Fruit fly (Drosophila melanogaster) whole organism, embryonic: ENCODE measurements around the gene CG11664.

ENCODE experiments used
- B-H2 ChIP-seq: fragments of 200-800 bp; sonication (Bioruptor generic); optimal IDR thresholded peaks from 2 replicates; lab custom pipeline; 2018; ENCODE audit warnings: missing biosample characterization, mild to moderate bottlenecking, missing genetic modification characterization
- C15 ChIP-seq: fragments of 200-800 bp; sonication (Bioruptor generic); IDR thresholded peaks from 3 replicates; pipeline ENCODE4 v1.3.6; 2022; ENCODE audit warnings: missing biosample characterization, missing genetic modification characterization
- CG10209 ChIP-seq: fragments of 200-800 bp; sonication (Bioruptor generic); optimal IDR thresholded peaks from 3 replicates; lab custom pipeline; 2017; ENCODE audit warnings: missing biosample characterization, mild to moderate bottlenecking, missing genetic modification characterization, missing genetic modification reagents
- CG10321 ChIP-seq: fragments of 200-800 bp; sonication (Bioruptor generic); IDR thresholded peaks from 2 replicates; pipeline ENCODE4 v1.3.6; 2022; ENCODE audit warnings: missing biosample characterization, missing genetic modification characterization
- CG10565 ChIP-seq: fragments of 200-800 bp; sonication (Bioruptor generic); optimal IDR thresholded peaks from 3 replicates; lab custom pipeline; 2016; ENCODE audit warnings: missing biosample characterization, mild to moderate bottlenecking, missing genetic modification characterization
- CG12236 ChIP-seq: fragments of 200-800 bp; sonication (Bioruptor generic); optimal IDR thresholded peaks from 2 replicates; lab custom pipeline; 2016; ENCODE audit warnings: missing biosample characterization, missing genetic modification characterization
- CG13123 ChIP-seq: fragments of 200-800 bp; sonication (Bioruptor generic); optimal IDR thresholded peaks from 2 replicates; lab custom pipeline; 2016; ENCODE audit warnings: missing biosample characterization, missing genetic modification characterization
- CG13296 ChIP-seq: fragments of 200-800 bp; sonication (Bioruptor generic); optimal IDR thresholded peaks from 3 replicates; lab custom pipeline; 2018; ENCODE audit warnings: missing biosample characterization, mild to moderate bottlenecking, missing genetic modification characterization
- CG13424 ChIP-seq: fragments of 200-800 bp; sonication (Bioruptor generic); optimal IDR thresholded peaks from 2 replicates; lab custom pipeline; 2019; ENCODE audit warnings: missing biosample characterization, mild to moderate bottlenecking, missing genetic modification characterization, moderate library complexity
- CG13894 ChIP-seq: fragments of 200-800 bp; sonication (Bioruptor generic); optimal IDR thresholded peaks from 3 replicates; lab custom pipeline; 2018; ENCODE audit warnings: missing biosample characterization, mild to moderate bottlenecking, missing genetic modification characterization, moderate library complexity
- CG14441 ChIP-seq: fragments of 200-800 bp; sonication (Bioruptor generic); IDR thresholded peaks from 2 replicates; pipeline ENCODE4 v1.3.6; 2022; ENCODE audit warnings: missing biosample characterization, missing genetic modification characterization
- CG18011 ChIP-seq: fragments of 200-800 bp; sonication (Bioruptor generic); optimal IDR thresholded peaks from 2 replicates; lab custom pipeline; 2017; ENCODE audit warnings: missing biosample characterization, missing genetic modification characterization, mild to moderate bottlenecking, moderate library complexity, missing genotype
- CG31388 ChIP-seq: fragments of 200-800 bp; sonication (Bioruptor generic); optimal IDR thresholded peaks from 2 replicates; lab custom pipeline; 2016; ENCODE audit warnings: missing biosample characterization, missing genetic modification characterization
- CG32767 ChIP-seq: fragments of 200-800 bp; sonication (Bioruptor generic); IDR thresholded peaks from 2 replicates; pipeline ENCODE4 v1.3.6; 2022; ENCODE audit warnings: missing biosample characterization, missing genetic modification characterization
- CG3281 ChIP-seq: fragments of 200-800 bp; sonication (Bioruptor generic); optimal IDR thresholded peaks from 3 replicates; lab custom pipeline; 2017; ENCODE audit warnings: missing biosample characterization, mild to moderate bottlenecking, missing genetic modification characterization
- CG34376 ChIP-seq: fragments of 200-800 bp; sonication (Bioruptor generic); optimal IDR thresholded peaks from 2 replicates; lab custom pipeline; 2018; ENCODE audit warnings: missing biosample characterization, mild to moderate bottlenecking, missing genetic modification characterization
- CG3726 ChIP-seq: fragments of 200-800 bp; sonication (Bioruptor generic); IDR thresholded peaks from 3 replicates; pipeline ENCODE4, ENCODE4 v1.3.6; 2022; ENCODE audit warnings: missing biosample characterization, missing genetic modification characterization
- CG4282 ChIP-seq: fragments of 200-800 bp; sonication (Bioruptor generic); optimal IDR thresholded peaks from 2 replicates; lab custom pipeline; 2016; ENCODE audit warnings: missing biosample characterization, missing genetic modification characterization
- CG4328 ChIP-seq: fragments of 200-800 bp; sonication (Bioruptor generic); optimal IDR thresholded peaks from 3 replicates; lab custom pipeline; 2017; ENCODE audit warnings: missing biosample characterization, missing genetic modification reagents, missing genetic modification characterization
- CG4360 ChIP-seq: fragments of 200-800 bp; sonication (Bioruptor generic); IDR thresholded peaks from 2 replicates; pipeline ENCODE4 v1.3.6; 2022; ENCODE audit warnings: missing biosample characterization, missing genetic modification characterization
- CG6765 ChIP-seq: fragments of 200-800 bp; sonication (Bioruptor generic); optimal IDR thresholded peaks from 3 replicates; lab custom pipeline; 2017; ENCODE audit warnings: missing biosample characterization, mild to moderate bottlenecking, missing genetic modification characterization
- CG6813 ChIP-seq: fragments of 200-800 bp; sonication (Bioruptor generic); optimal IDR thresholded peaks from 2 replicates; lab custom pipeline; 2017; ENCODE audit warnings: missing biosample characterization, missing genetic modification characterization, mild to moderate bottlenecking, moderate library complexity, missing genetic modification reagents
- ERR ChIP-seq: fragments of 200-800 bp; sonication (Bioruptor generic); optimal IDR thresholded peaks from 2 replicates; lab custom pipeline; 2016; ENCODE audit warnings: missing biosample characterization, missing genetic modification characterization
- Ets97D ChIP-seq: fragments of 200-800 bp; sonication (Bioruptor generic); optimal IDR thresholded peaks from 3 replicates; lab custom pipeline; 2016; ENCODE audit warnings: missing biosample characterization, missing genetic modification characterization
- Fer2 ChIP-seq: fragments of 200-800 bp; sonication (Bioruptor generic); optimal IDR thresholded peaks from 2 replicates; lab custom pipeline; 2018; ENCODE audit warnings: missing biosample characterization, mild to moderate bottlenecking, missing genetic modification characterization, moderate library complexity
- MTF-1 ChIP-seq: fragments of 200-800 bp; sonication (Bioruptor generic); optimal IDR thresholded peaks from 2 replicates; lab custom pipeline; 2018; ENCODE audit warnings: missing biosample characterization, mild to moderate bottlenecking, missing genetic modification characterization, borderline replicate concordance
- Mrtf ChIP-seq: fragments of 200-800 bp; sonication (Bioruptor generic); IDR thresholded peaks from 3 replicates; pipeline ENCODE4 v1.3.6; 2022; ENCODE audit warnings: missing biosample characterization, missing genetic modification characterization
- Pdp1 ChIP-seq, 2 experiments: fragments of 200-800 bp; sonication (Bioruptor generic); optimal IDR thresholded peaks; 3 replicates each; lab custom pipeline; 2016; ENCODE audit warnings: missing biosample characterization in 2 of 2, missing genetic modification characterization in 2 of 2, mild to moderate bottlenecking in 1 of 2, moderate library complexity in 1 of 2
- Ptx1 ChIP-seq: fragments of 200-800 bp; sonication (Bioruptor generic); IDR thresholded peaks from 2 replicates; pipeline ENCODE4 v1.3.6; 2022; ENCODE audit warnings: missing biosample characterization, missing genetic modification characterization
- Sox102F ChIP-seq: fragments of 200-800 bp; sonication (Bioruptor generic); optimal IDR thresholded peaks from 2 replicates; lab custom pipeline; 2018; ENCODE audit warnings: missing biosample characterization, mild to moderate bottlenecking, missing genetic modification characterization, moderate library complexity
- Spps ChIP-seq: fragments of 200-800 bp; sonication (Bioruptor generic); optimal IDR thresholded peaks from 2 replicates; lab custom pipeline; 2018; ENCODE audit warnings: missing biosample characterization, mild to moderate bottlenecking, missing genetic modification characterization
- Taf1 ChIP-seq: fragments of 200-800 bp; sonication (Bioruptor generic); IDR thresholded peaks from 2 replicates; pipeline ENCODE4 v1.3.6; 2022; ENCODE audit warnings: missing biosample characterization, missing genetic modification characterization
- br ChIP-seq: fragments of >200 bp; optimal IDR thresholded peaks from 2 replicates; lab custom pipeline; 2017
- chm ChIP-seq: fragments of 200-800 bp; sonication (Bioruptor generic); IDR thresholded peaks from 2 replicates; pipeline ENCODE4 v1.3.6; 2022; ENCODE audit warnings: missing biosample characterization, missing genetic modification characterization
- cwo ChIP-seq: fragments of 200-800 bp; sonication (Bioruptor generic); optimal IDR thresholded peaks from 3 replicates; lab custom pipeline; 2017; ENCODE audit warnings: missing biosample characterization, missing genetic modification characterization, mild to moderate bottlenecking, moderate library complexity, missing genetic modification reagents
- dan ChIP-seq: fragments of 200-800 bp; sonication (Bioruptor generic); IDR thresholded peaks from 2 replicates; pipeline ENCODE4 v1.3.6; 2022; ENCODE audit warnings: missing biosample characterization, missing genetic modification characterization
- dmrt99B ChIP-seq: fragments of 200-800 bp; sonication (Bioruptor generic); optimal IDR thresholded peaks from 2 replicates; lab custom pipeline; 2018; ENCODE audit warnings: missing biosample characterization, mild to moderate bottlenecking, missing genetic modification characterization, moderate library complexity
- esg ChIP-seq: fragments of 200-800 bp; sonication (Bioruptor generic); conservative IDR thresholded peaks from 2 replicates; pipeline ENCODE4 v1.3.6; 2022; ENCODE audit warnings: missing biosample characterization, missing genetic modification characterization
- jumu ChIP-seq: fragments of 200-800 bp; sonication (Bioruptor generic); optimal IDR thresholded peaks from 3 replicates; lab custom pipeline; 2016; ENCODE audit warnings: missing biosample characterization, missing genetic modification characterization
- kay ChIP-seq: fragments of 200-800 bp; sonication (Bioruptor generic); optimal IDR thresholded peaks from 2 replicates; lab custom pipeline; 2016; ENCODE audit warnings: missing biosample characterization, missing genetic modification characterization
- lbe ChIP-seq: fragments of 200-800 bp; sonication (Bioruptor generic); optimal IDR thresholded peaks from 2 replicates; lab custom pipeline; 2016; ENCODE audit warnings: missing biosample characterization, mild to moderate bottlenecking, missing genetic modification characterization
- oc ChIP-seq: fragments of 200-800 bp; sonication (Bioruptor generic); optimal IDR thresholded peaks from 2 replicates; lab custom pipeline; 2018; ENCODE audit warnings: missing biosample characterization, mild to moderate bottlenecking, missing genetic modification characterization, moderate library complexity
- rib ChIP-seq: fragments of 200-800 bp; sonication (Bioruptor generic); IDR thresholded peaks from 2 replicates; pipeline ENCODE4 v1.3.6; 2022; ENCODE audit warnings: missing biosample characterization, missing genetic modification characterization
- sens-2 ChIP-seq: fragments of 200-800 bp; sonication (Bioruptor generic); IDR thresholded peaks from 2 replicates; pipeline ENCODE4 v1.3.6; 2022; ENCODE audit warnings: missing biosample characterization, missing genetic modification characterization
- sna ChIP-seq: fragments of 200-800 bp; sonication (Bioruptor generic); IDR thresholded peaks from 2 replicates; pipeline ENCODE4 v1.3.6; 2022; ENCODE audit warnings: missing biosample characterization, missing genetic modification characterization; ENCODE audit not compliant: partially characterized antibody
- ssp ChIP-seq: fragments of 200-800 bp; sonication (Bioruptor generic); IDR thresholded peaks from 2 replicates; pipeline ENCODE4 v1.3.6; 2022; ENCODE audit warnings: missing biosample characterization, missing genetic modification characterization
- toy ChIP-seq: fragments of 200-800 bp; sonication (Bioruptor generic); IDR thresholded peaks from 2 replicates; pipeline ENCODE4 v1.3.6; 2022; ENCODE audit warnings: missing biosample characterization, missing genetic modification characterization
- vnd ChIP-seq: fragments of 200-800 bp; sonication (Bioruptor generic); IDR thresholded peaks from 3 replicates; pipeline ENCODE4 v1.3.6; 2022; ENCODE audit warnings: missing biosample characterization, missing genetic modification characterization; ENCODE audit not compliant: partially characterized antibody
- vvl ChIP-seq: fragments of 200-800 bp; sonication (Bioruptor generic); IDR thresholded peaks from 2 replicates; pipeline ENCODE4 v1.3.6; 2022; ENCODE audit warnings: missing biosample characterization, missing genetic modification characterization

Gene CG11664

dm6 chrX:900725-901345 lies 25.3 kb downstream of the CG11664 start (continued):
- TF ChIP-seq B-H2 (GFP tag; lab: Kevin White, UChicago) (peak; percentile 30), CG4282 (GFP tag; lab: Kevin White, UChicago) (peak; percentile 46), CG10209 (GFP tag; lab: Kevin White, UChicago) (peak; percentile 76), Sox102F (GFP tag; lab: Kevin White, UChicago) (peak; percentile 84), CG13424 (peak; percentile 82), CG3281 (peak; percentile 74), CG4328 (GFP tag; lab: Kevin White, UChicago) (peak; percentile 37), C15 (GFP tag; lab: Robert Waterston, UW) (no peak), MTF-1 (GFP tag; lab: Kevin White, UChicago) (peak; percentile 12), CG34376 (GFP tag; lab: Kevin White, UChicago) (peak; percentile 21), CG13296 (GFP tag; lab: Kevin White, UChicago) (peak; percentile 74), vvl (GFP tag; lab: Robert Waterston, UW) (peak; percentile 89), rib (GFP tag; lab: Robert Waterston, UW) (peak; percentile 61; the same call in 1 of the 2 replicates), lbe (GFP tag; lab: Kevin White, UChicago) (peak; percentile 86), Fer2 (tag; lab: Kevin White, UChicago) (peak; percentile 49), sna (GFP tag; lab: Robert Waterston, UW) (no peak), Taf1 (0 out of 2 replicates have a peak, but pooled peaks have one; percentile 34), chm (GFP tag; lab: Robert Waterston, UW) (peak; percentile 41; the same call in 1 of the 2 replicates), CG13123 (GFP tag; lab: Kevin White, UChicago) (peak; percentile 39), ssp (peak; percentile 52; the same call in 1 of the 2 replicates), kay (GFP tag; lab: Kevin White, UChicago) (peak; percentile 43), CG10565 (GFP tag; lab: Kevin White, UChicago) (no peak), CG31388 (GFP tag; lab: Kevin White, UChicago) (no peak), Mrtf (peak; percentile 88), CG18011 (peak; percentile 56), CG3726 (GFP tag; lab: Robert Waterston, UW) (peak; percentile 58; the same call in 1 of the 3 replicates), CG4360 (GFP tag; lab: Robert Waterston, UW) (0 out of 2 replicates have a peak, but pooled peaks have one; percentile 23), ERR (GFP tag; lab: Kevin White, UChicago) (peak; percentile 69), sens-2 (GFP tag; lab: Robert Waterston, UW) (peak; percentile 53; the same call in 1 of the 2 replicates), esg (GFP tag; lab: Robert Waterston, UW) (peak; percentile 77), Ets97D (peak; percentile 38), CG13894 (tag; lab: Kevin White, UChicago) (peak; percentile 73), cwo (GFP tag; lab: Kevin White, UChicago) (peak; percentile 69), CG6765 (GFP tag; lab: Kevin White, UChicago) (no peak), toy (GFP tag; lab: Robert Waterston, UW) (no peak), CG12236 (GFP tag; lab: Kevin White, UChicago) (peak; percentile 61), vnd (GFP tag; lab: Robert Waterston, UW) (no peak), br (no peak), dan (GFP tag; lab: Robert Waterston, UW) (peak; percentile 23; the same call in 1 of the 2 replicates), CG14441 (GFP tag; lab: Robert Waterston, UW) (peak; percentile 87), oc (peak; percentile 68), CG10321 (GFP tag; lab: Robert Waterston, UW) (peak; percentile 45; the same call in 1 of the 2 replicates), Spps (peak; percentile 11), jumu (GFP tag; lab: Kevin White, UChicago) (peak; percentile 81), Pdp1 (GFP tag; optimal IDR thresholded peaks at IDR 0.05; lab: Kevin White, UChicago) (peak; percentile 71 to 87), CG32767 (GFP tag; lab: Robert Waterston, UW) (peak; percentile 59; the same call in 1 of the 2 replicates), Ptx1 (GFP tag; lab: Robert Waterston, UW) (peak; percentile 89), dmrt99B (tag; lab: Kevin White, UChicago) (peak; percentile 86), CG6813 (peak; percentile 63)
